Worm (Caenorhabditis elegans): ENCODE data around the gene Y1A5A.1.

- TF ChIP-seq ama-1 (optimal IDR thresholded peaks at IDR 0.05) (no peak), sea-2 (GFP tag; optimal IDR thresholded peaks at IDR 0.05) (no peak), ceh-82 (tag; optimal IDR thresholded peaks at IDR 0.05) (no peak)
These were observed 32.4 kb upstream of the Y1A5A.1 start for ce11 chrIII:4018591-4019580.
